Worm (Caenorhabditis elegans): Measurements from ENCODE around the gene K11H12.6.

Gene K11H12.6

DNA sequence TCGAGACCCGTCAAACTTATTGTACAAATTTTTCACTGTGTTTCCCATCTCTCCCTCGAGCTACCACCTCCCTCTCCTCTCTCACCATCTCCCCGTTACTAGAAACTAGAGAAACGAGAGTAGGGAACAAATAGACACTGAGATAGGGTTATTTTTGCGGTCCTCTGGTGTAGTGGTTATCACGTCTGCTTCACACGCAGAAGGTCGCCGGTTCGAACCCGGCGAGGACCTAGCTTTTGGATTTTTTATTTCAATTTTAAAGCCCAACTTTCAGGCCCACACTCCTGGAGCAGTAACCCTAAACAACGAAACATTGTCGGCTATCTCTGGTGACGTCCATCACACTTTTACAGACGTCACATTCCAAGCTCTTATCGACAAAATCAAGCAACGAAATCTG, 46.8 kb upstream of the K11H12.6 start (continued):
- TF ChIP-seq zip-5 (tag; optimal IDR thresholded peaks at IDR 0.05) (peak; percentile 36), pat-9 (tag; optimal IDR thresholded peaks at IDR 0.05) (peak; percentile 64), pqm-1 (tag; optimal IDR thresholded peaks at IDR 0.05) (no peak), madf-2 (tag; optimal IDR thresholded peaks at IDR 0.05) (peak; percentile 67), ceh-31 (tag; optimal IDR thresholded peaks at IDR 0.05) (peak; percentile 19), sdc-2 (tag; optimal IDR thresholded peaks at IDR 0.05) (no peak), pros-1 (tag; optimal IDR thresholded peaks at IDR 0.05) (no peak), fax-1 (tag; optimal IDR thresholded peaks at IDR 0.05) (peak; percentile 76), dve-1 (tag; optimal IDR thresholded peaks at IDR 0.05) (peak; percentile 61), ceh-2 (tag; optimal IDR thresholded peaks at IDR 0.05) (peak; percentile 34), tbx-7 (tag; optimal IDR thresholded peaks at IDR 0.05) (peak; percentile 10), ceh-45 (GFP tag; IDR thresholded peaks at IDR 0.05) (no peak), pax-1 (tag; optimal IDR thresholded peaks at IDR 0.05) (no peak), Y22D7AL.16 (tag; optimal IDR thresholded peaks at IDR 0.05) (peak; percentile 34), F13H6.1 (tag; optimal IDR thresholded peaks at IDR 0.05) (peak; percentile 38), dmd-4 (tag; optimal IDR thresholded peaks at IDR 0.05; ENCODE audit: borderline replicate concordance) (no peak), nhr-232 (tag; optimal IDR thresholded peaks at IDR 0.05) (peak; percentile 51), pha-2 (tag; optimal IDR thresholded peaks at IDR 0.05) (peak; percentile 73), ama-1 (optimal IDR thresholded peaks at IDR 0.05) (no peak), rnt-1 (tag; optimal IDR thresholded peaks at IDR 0.05) (peak; percentile 71), hlh-13 (GFP tag; optimal IDR thresholded peaks at IDR 0.05) (peak; percentile 49), ceh-22 (tag; optimal IDR thresholded peaks at IDR 0.05) (peak; percentile 13), odd-2 (tag; optimal IDR thresholded peaks at IDR 0.05) (peak; percentile 65), ets-4 (tag; optimal IDR thresholded peaks at IDR 0.05) (no peak), unc-55 (GFP tag; optimal IDR thresholded peaks at IDR 0.05) (no peak), fkh-10 (GFP tag; optimal IDR thresholded peaks at IDR 0.05) (no peak), K02D7.2 (tag; optimal IDR thresholded peaks at IDR 0.05) (peak; percentile 57), unc-86 (tag; optimal IDR thresholded peaks at IDR 0.05) (peak; percentile 78), gmeb-2 (tag; optimal IDR thresholded peaks at IDR 0.05) (peak; percentile 75), ceh-14 (tag; optimal IDR thresholded peaks at IDR 0.05) (peak; percentile 50)

- no peak for TF ChIP-seq fax-1 (tag; optimal IDR thresholded peaks at IDR 0.05)
- no peak for TF ChIP-seq pha-2 (tag; optimal IDR thresholded peaks at IDR 0.05)
- TF ChIP-seq sox-4 (tag; optimal IDR thresholded peaks at IDR 0.05): no peak
- no peak for TF ChIP-seq gmeb-2 (tag; optimal IDR thresholded peaks at IDR 0.05)
- TF ChIP-seq hlh-30 (tag; optimal IDR thresholded peaks at IDR 0.05; ENCODE audit: insufficient read depth): no peak
- TF ChIP-seq ceh-9 (tag; optimal IDR thresholded peaks at IDR 0.05): no peak
- no peak for TF ChIP-seq zip-5 (tag; optimal IDR thresholded peaks at IDR 0.05)
- TF ChIP-seq ceh-6 (GFP tag; optimal IDR thresholded peaks at IDR 0.05): no peak
These were observed 44.1 kb upstream of the K11H12.6 start for ce11 chrIV:622989-623388.

ce11 chrIV:623876-624275, 43.2 kb upstream of the K11H12.6 start:
- TF ChIP-seq nhr-232 (tag; optimal IDR thresholded peaks at IDR 0.05): no peak
- TF ChIP-seq pqm-1 (tag; optimal IDR thresholded peaks at IDR 0.05): no peak
- TF ChIP-seq sox-2 (GFP tag; IDR thresholded peaks at IDR 0.05): no peak
- no peak for TF ChIP-seq ceh-30 (tag; optimal IDR thresholded peaks at IDR 0.05)
- TF ChIP-seq ttx-3 (tag; optimal IDR thresholded peaks at IDR 0.05): no peak
- no peak for TF ChIP-seq dmd-4 (tag; optimal IDR thresholded peaks at IDR 0.05; ENCODE audit: borderline replicate concordance)
- TF ChIP-seq ceh-14 (tag; optimal IDR thresholded peaks at IDR 0.05): no peak
- TF ChIP-seq ceh-34 (tag; optimal IDR thresholded peaks at IDR 0.05): no peak
- TF ChIP-seq pat-9 (tag; optimal IDR thresholded peaks at IDR 0.05): no peak
- no peak for TF ChIP-seq ceh-48 (tag; optimal IDR thresholded peaks at IDR 0.05)

Measured in whole organism, late embryonic.